Worm (Caenorhabditis elegans): ENCODE data around the gene lbp-8.

Gene lbp-8

ce11 chrV:13858906-13859305 lies 31.7 kb upstream of the lbp-8 start, which contains the start of gene srx-135:
Gene srx-135 (plus strand): TSS chrV:13859206.
- no peak for TF ChIP-seq mec-3 (tag; optimal IDR thresholded peaks at IDR 0.05; ENCODE audit: borderline replicate concordance)
- TF ChIP-seq nfya-1 (tag; optimal IDR thresholded peaks at IDR 0.05) = no peak
- TF ChIP-seq ttx-3 (tag; optimal IDR thresholded peaks at IDR 0.05) = no peak
- TF ChIP-seq hlh-13 (GFP tag; optimal IDR thresholded peaks at IDR 0.05) = no peak

ce11 chrV:13862505-13862904 lies 28.1 kb upstream of the lbp-8 start, which contains the start of gene srx-137:
Gene srx-137 (plus strand): TSS chrV:13862805.
- TF ChIP-seq hlh-30 (tag; optimal IDR thresholded peaks at IDR 0.05; ENCODE audit: insufficient read depth) = no peak
- TF ChIP-seq Y22D7AL.16 (tag; optimal IDR thresholded peaks at IDR 0.05) = no peak
- TF ChIP-seq gmeb-2 (tag; optimal IDR thresholded peaks at IDR 0.05) = no peak
- no peak for TF ChIP-seq hlh-8 (tag; optimal IDR thresholded peaks at IDR 0.05)
- TF ChIP-seq lim-6 (tag; optimal IDR thresholded peaks at IDR 0.05) = no peak
- TF ChIP-seq syd-9 (tag; optimal IDR thresholded peaks at IDR 0.05) = no peak
- TF ChIP-seq ceh-31 (tag; optimal IDR thresholded peaks at IDR 0.05) = no peak
- no peak for TF ChIP-seq K02D7.2 (tag; optimal IDR thresholded peaks at IDR 0.05)

DNA sequence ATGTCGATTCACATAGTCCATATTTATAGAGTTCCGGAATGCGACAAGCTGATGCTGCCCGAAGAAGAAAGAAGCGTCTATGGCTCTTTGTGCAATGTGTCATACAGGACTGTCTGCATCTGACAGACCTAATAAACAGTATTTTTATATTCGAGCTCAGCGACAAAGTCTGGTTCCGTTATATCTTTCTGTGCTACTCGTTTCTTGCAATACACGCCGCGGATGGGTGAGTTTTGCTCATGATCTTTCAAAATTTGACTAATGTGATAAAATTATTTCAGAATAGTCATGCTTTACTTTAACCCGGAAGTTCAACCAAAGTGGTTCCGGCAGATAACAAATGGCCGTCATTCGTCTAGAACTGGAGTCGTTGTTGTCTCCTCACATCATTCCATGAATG lies 26.9 kb upstream of the lbp-8 start:
- TF ChIP-seq C08G9.2 (tag; optimal IDR thresholded peaks at IDR 0.05) = no peak

- TF ChIP-seq ceh-31 (tag; optimal IDR thresholded peaks at IDR 0.05) = no peak
- TF ChIP-seq ceh-9 (tag; optimal IDR thresholded peaks at IDR 0.05) = no peak
- no peak for TF ChIP-seq C38D4.7 (GFP tag; optimal IDR thresholded peaks at IDR 0.05)
- no peak for TF ChIP-seq ceh-34 (tag; optimal IDR thresholded peaks at IDR 0.05)
- no peak for TF ChIP-seq syd-9 (tag; optimal IDR thresholded peaks at IDR 0.05)
- no peak for TF ChIP-seq sdc-2 (tag; optimal IDR thresholded peaks at IDR 0.05)
- no peak for TF ChIP-seq fkh-10 (GFP tag; optimal IDR thresholded peaks at IDR 0.05)
- TF ChIP-seq ahr-1 (tag; optimal IDR thresholded peaks at IDR 0.05) = no peak
- TF ChIP-seq ceh-19 (GFP tag; optimal IDR thresholded peaks at IDR 0.05) = no peak
- TF ChIP-seq ref-2 (tag; optimal IDR thresholded peaks at IDR 0.05) = no peak
- no peak for TF ChIP-seq nhr-232 (tag; optimal IDR thresholded peaks at IDR 0.05)
- no peak for TF ChIP-seq Y22D7AL.16 (tag; optimal IDR thresholded peaks at IDR 0.05)
- TF ChIP-seq unc-3 (GFP tag; conservative IDR thresholded peaks at IDR 0.05) = no peak
- no peak for TF ChIP-seq unc-3 (tag; optimal IDR thresholded peaks at IDR 0.05)
- TF ChIP-seq pag-3 (tag; optimal IDR thresholded peaks at IDR 0.05; ENCODE audit: borderline replicate concordance) = no peak
- no peak for TF ChIP-seq sox-2 (GFP tag; IDR thresholded peaks at IDR 0.05)
These were observed 24.2 kb upstream of the lbp-8 start, which contains the start of gene nhr-175 for ce11 chrV:13866353-13866752. Gene nhr-175 (plus strand): TSS chrV:13866691.

DNA sequence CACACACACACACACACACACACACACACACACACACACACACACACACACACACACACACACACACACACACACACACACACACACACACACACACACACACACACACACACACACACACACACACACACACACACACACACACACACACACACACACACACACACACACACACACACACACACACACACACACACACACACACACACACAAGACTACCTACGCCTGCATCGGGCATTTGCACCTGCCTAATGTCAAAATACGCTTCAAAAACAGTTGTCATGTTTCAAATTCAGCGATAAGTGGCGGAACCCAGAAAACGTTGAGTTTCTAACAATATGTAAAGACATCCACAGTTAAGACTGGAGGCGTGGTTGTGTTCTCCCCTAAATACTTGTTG lies 21.7 kb upstream of the lbp-8 start:
- TF ChIP-seq gmeb-2 (tag; optimal IDR thresholded peaks at IDR 0.05) (peak; percentile 29), ceh-6 (GFP tag; optimal IDR thresholded peaks at IDR 0.05) (peak; percentile 51), ceh-19 (GFP tag; optimal IDR thresholded peaks at IDR 0.05) (peak; percentile 51), lin-11 (tag; optimal IDR thresholded peaks at IDR 0.05) (peak; percentile 33), pat-9 (tag; optimal IDR thresholded peaks at IDR 0.05) (peak; percentile 50)

- no peak for TF ChIP-seq ama-1 (optimal IDR thresholded peaks at IDR 0.05)
- no peak for TF ChIP-seq ceh-6 (GFP tag; optimal IDR thresholded peaks at IDR 0.05)
- TF ChIP-seq elt-2 (tag; optimal IDR thresholded peaks at IDR 0.05) = no peak
- no peak for TF ChIP-seq nfya-1 (tag; optimal IDR thresholded peaks at IDR 0.05)
- TF ChIP-seq lim-6 (tag; optimal IDR thresholded peaks at IDR 0.05) = no peak
- no peak for TF ChIP-seq C38D4.7 (GFP tag; optimal IDR thresholded peaks at IDR 0.05)
- TF ChIP-seq ttx-3 (tag; optimal IDR thresholded peaks at IDR 0.05) = no peak
- no peak for TF ChIP-seq rnt-1 (tag; optimal IDR thresholded peaks at IDR 0.05)
- TF ChIP-seq unc-55 (GFP tag; optimal IDR thresholded peaks at IDR 0.05) = no peak
- TF ChIP-seq tbx-2 (tag; optimal IDR thresholded peaks at IDR 0.05) = no peak
- no peak for TF ChIP-seq ceh-22 (tag; optimal IDR thresholded peaks at IDR 0.05)
- no peak for TF ChIP-seq ahr-1 (tag; optimal IDR thresholded peaks at IDR 0.05)
- TF ChIP-seq pqm-1 (tag; optimal IDR thresholded peaks at IDR 0.05) = no peak
- TF ChIP-seq nhr-11 (tag; optimal IDR thresholded peaks at IDR 0.05) = no peak
- no peak for TF ChIP-seq fax-1 (tag; optimal IDR thresholded peaks at IDR 0.05)
- TF ChIP-seq unc-3 (GFP tag; conservative IDR thresholded peaks at IDR 0.05) = no peak
- TF ChIP-seq unc-3 (tag; optimal IDR thresholded peaks at IDR 0.05) = no peak
- TF ChIP-seq dve-1 (tag; optimal IDR thresholded peaks at IDR 0.05) = no peak
- TF ChIP-seq pha-4 (tag; optimal IDR thresholded peaks at IDR 0.05) = no peak
- no peak for TF ChIP-seq fkh-10 (GFP tag; optimal IDR thresholded peaks at IDR 0.05)
- no peak for TF ChIP-seq K02D7.2 (tag; optimal IDR thresholded peaks at IDR 0.05)
These were observed 21.0 kb upstream of the lbp-8 start for ce11 chrV:13869551-13869950.
